Worm (Caenorhabditis elegans) whole organism, L3 larva: Measurements from ENCODE around the gene F14H3.14.

Experiments used
- ama-1 ChIP-seq: fragments of 150-350 bp; optimal IDR thresholded peaks from 2 replicates; lab custom pipeline; 2018
- ceh-28 ChIP-seq: fragments of 150-350 bp; optimal IDR thresholded peaks from 2 replicates; lab custom pipeline; 2014; ENCODE audit warnings: missing biosample characterization, missing genetic modification reagents, missing genetic modification characterization
- ceh-82 ChIP-seq: fragments of 150-350 bp; optimal IDR thresholded peaks from 2 replicates; lab custom pipeline; 2014; ENCODE audit warnings: missing biosample characterization, missing genetic modification characterization
- jun-1 ChIP-seq: fragments of 150-350 bp; optimal IDR thresholded peaks from 2 replicates; lab custom pipeline; 2014; ENCODE audit warnings: missing biosample characterization, missing genetic modification reagents, missing genetic modification characterization
- nfya-1 ChIP-seq: sonication (generic microtip); optimal IDR thresholded peaks from 2 replicates; lab custom pipeline; 2017; ENCODE audit warnings: missing genetic modification characterization, mild to moderate bottlenecking, missing compliant biosample characterization, antibody characterized with exemption, moderate library complexity; ENCODE audit not compliant: insufficient read depth
- nhr-76 ChIP-seq: fragments of 150-350 bp; sonication (generic microtip); optimal IDR thresholded peaks from 5 replicates; lab custom pipeline; 2014; ENCODE audit warnings: missing biosample characterization, missing genetic modification characterization
- pha-4 ChIP-seq: fragments of 150-350 bp; optimal IDR thresholded peaks from 2 replicates; lab custom pipeline; 2014; ENCODE audit warnings: missing biosample characterization, missing genetic modification reagents, missing genetic modification characterization
- snpc-4 ChIP-seq: fragments of 150-350 bp; optimal IDR thresholded peaks from 2 replicates; lab custom pipeline; 2014; ENCODE audit warnings: missing biosample characterization, missing genetic modification characterization
- ztf-11 ChIP-seq: fragments of 150-350 bp; optimal IDR thresholded peaks from 2 replicates; lab custom pipeline; 2014; ENCODE audit warnings: missing biosample characterization, missing genetic modification characterization

DNA sequence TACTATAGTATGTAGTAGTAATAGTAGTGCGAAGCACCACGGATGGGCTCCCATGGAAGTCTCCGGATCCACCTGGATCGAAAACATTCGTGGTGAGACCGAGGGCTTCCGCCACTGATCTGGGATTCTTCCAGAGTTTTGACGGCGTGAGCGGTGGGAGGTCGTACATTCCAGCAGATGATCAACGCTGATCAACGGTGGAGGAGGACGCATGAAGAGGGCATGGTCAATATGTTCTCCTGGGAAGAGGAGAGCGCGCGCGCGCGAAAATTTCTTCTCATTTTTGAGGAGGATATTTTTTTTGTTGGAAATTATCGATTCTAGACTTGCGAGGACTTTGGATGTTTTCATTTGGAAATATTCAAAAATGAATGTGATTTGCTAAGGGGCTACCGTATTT is 29.2 kb downstream of the F14H3.14 start:
- TF ChIP-seq jun-1 (tag; lab: Kevin White, UChicago), result no peak
- no peak for TF ChIP-seq ztf-11 (tag; lab: Kevin White, UChicago)
- TF ChIP-seq snpc-4 (tag; lab: Kevin White, UChicago), result no peak
- no peak for TF ChIP-seq nfya-1 (tag; lab: Kevin White, UChicago)
- TF ChIP-seq ama-1 (lab: Kevin White, UChicago), result no peak
- no peak for TF ChIP-seq pha-4 (tag; lab: Kevin White, UChicago)
- no peak for TF ChIP-seq ceh-82
- no peak for TF ChIP-seq nhr-76 (tag; lab: Kevin White, UChicago)
- TF ChIP-seq ceh-28 (tag; lab: Kevin White, UChicago), result no peak
